Worm (Caenorhabditis elegans): ENCODE data around the gene C29A12.22.

C29A12.22 gene

ce11 chrV:10807862-10808327, 4.0 kb upstream of the C29A12.22 start, which contains the start of gene plrg-1 (continued):
- TF ChIP-seq sptf-2 (GFP tag; optimal IDR thresholded peaks at IDR 0.05) (no peak), ztf-18 (tag; optimal IDR thresholded peaks at IDR 0.05) (peak; percentile 73), xnd-1 (tag; optimal IDR thresholded peaks at IDR 0.05) (peak; percentile 28), ama-1 (optimal IDR thresholded peaks at IDR 0.05) (no peak), ama-1 (GFP tag; optimal IDR thresholded peaks at IDR 0.05) (no peak), zim-3 (tag; optimal IDR thresholded peaks at IDR 0.05) (no peak), F23B12.7 (tag; optimal IDR thresholded peaks at IDR 0.05; ENCODE audit: insufficient read depth) (peak; percentile 84), snpc-1.3 (tag; optimal IDR thresholded peaks at IDR 0.05; ENCODE audit: insufficient read depth) (peak; percentile 82), B0035.1 (tag; optimal IDR thresholded peaks at IDR 0.05) (no peak), let-526 (GFP tag; IDR thresholded peaks at IDR 0.05) (no peak), egrh-3 (GFP tag; IDR thresholded peaks at IDR 0.05) (peak; percentile 60; the same call in 1 of the 2 replicates), hmg-1.2 (GFP tag; IDR thresholded peaks at IDR 0.05) (peak; percentile 86), ceh-100 (GFP tag; IDR thresholded peaks at IDR 0.05) (peak; percentile 88), snpc-3.4 (tag; optimal IDR thresholded peaks at IDR 0.05) (peak; percentile 73), B0261.1 (tag; optimal IDR thresholded peaks at IDR 0.05) (no peak), lin-35 (GFP tag; optimal IDR thresholded peaks at IDR 0.05) (peak in 1 of 3 experiments; percentile 76), ztf-22 (GFP tag; optimal IDR thresholded peaks at IDR 0.05) (no peak), ceh-91 (GFP tag; IDR thresholded peaks at IDR 0.05) (peak; percentile 83), bed-1 (GFP tag; IDR thresholded peaks at IDR 0.05) (no peak), nhr-120 (GFP tag; IDR thresholded peaks at IDR 0.05) (no peak), ceh-79 (tag; optimal IDR thresholded peaks at IDR 0.05) (no peak), unc-62 (GFP tag; optimal IDR thresholded peaks at IDR 0.05) (no peak), tbp1 (GFP tag; optimal IDR thresholded peaks at IDR 0.05) (peak; percentile 69), lin-40 (tag; optimal IDR thresholded peaks at IDR 0.05) (peak; percentile 84), ceh-27 (GFP tag; optimal IDR thresholded peaks at IDR 0.05) (peak; percentile 92), mel-28 (tag; optimal IDR thresholded peaks at IDR 0.05; ENCODE audit: borderline replicate concordance) (peak; percentile 32), ceh-58 (GFP tag; IDR thresholded peaks at IDR 0.05) (no peak), Y53F4B.3 (GFP tag; IDR thresholded peaks at IDR 0.05) (0 out of 2 replicates have a peak, but pooled peaks have one; percentile 48), cebp-1 (GFP tag; IDR thresholded peaks at IDR 0.05) (peak; percentile 99), cebp-1 (tag; optimal IDR thresholded peaks at IDR 0.05) (peak; percentile 99), C17E4.6 (GFP tag; IDR thresholded peaks at IDR 0.05) (peak; percentile 19; the same call in 1 of the 2 replicates), ztf-26 (tag; optimal IDR thresholded peaks at IDR 0.05) (peak; percentile 32), ztf-3 (GFP tag; optimal IDR thresholded peaks at IDR 0.05) (no peak), F10E7.11 (tag; optimal IDR thresholded peaks at IDR 0.05) (no peak), chd-7 (tag; optimal IDR thresholded peaks at IDR 0.05) (peak; percentile 74), sea-2 (GFP tag; IDR thresholded peaks at IDR 0.05) (no peak), repo-1 (tag; optimal IDR thresholded peaks at IDR 0.05) (peak; percentile 38), C06A6.2 (GFP tag; conservative IDR thresholded peaks at IDR 0.05) (peak; percentile 96), F55B11.4 (tag; optimal IDR thresholded peaks at IDR 0.05; ENCODE audit: borderline replicate concordance, insufficient read depth) (no peak), aptf-2 (GFP tag; conservative IDR thresholded peaks at IDR 0.05) (no peak; the same call in 1 of the 2 replicates), efl-1 (GFP tag; optimal IDR thresholded peaks at IDR 0.05) (peak; percentile 59), zfh-2 (GFP tag; conservative IDR thresholded peaks at IDR 0.05) (peak; percentile 69), lir-1 (GFP tag; conservative IDR thresholded peaks at IDR 0.05) (peak; percentile 79), ztf-6 (GFP tag; IDR thresholded peaks at IDR 0.05) (peak; percentile 72; the same call in 1 of the 2 replicates), hsf-1 (GFP tag; IDR thresholded peaks at IDR 0.05) (peak; percentile 78), F37B4.10 (GFP tag; IDR thresholded peaks at IDR 0.05) (0 out of 2 replicates have a peak, but pooled peaks have one; percentile 66), athp-1 (tag; optimal IDR thresholded peaks at IDR 0.05) (peak; percentile 84), nhr-90 (tag; optimal IDR thresholded peaks at IDR 0.05) (peak; percentile 40), rcor-1 (GFP tag; IDR thresholded peaks at IDR 0.05) (peak; percentile 93)

Measured in whole organism, young adult.